Fruit fly (Drosophila melanogaster): ENCODE measurements around the gene CG42590.

DNA sequence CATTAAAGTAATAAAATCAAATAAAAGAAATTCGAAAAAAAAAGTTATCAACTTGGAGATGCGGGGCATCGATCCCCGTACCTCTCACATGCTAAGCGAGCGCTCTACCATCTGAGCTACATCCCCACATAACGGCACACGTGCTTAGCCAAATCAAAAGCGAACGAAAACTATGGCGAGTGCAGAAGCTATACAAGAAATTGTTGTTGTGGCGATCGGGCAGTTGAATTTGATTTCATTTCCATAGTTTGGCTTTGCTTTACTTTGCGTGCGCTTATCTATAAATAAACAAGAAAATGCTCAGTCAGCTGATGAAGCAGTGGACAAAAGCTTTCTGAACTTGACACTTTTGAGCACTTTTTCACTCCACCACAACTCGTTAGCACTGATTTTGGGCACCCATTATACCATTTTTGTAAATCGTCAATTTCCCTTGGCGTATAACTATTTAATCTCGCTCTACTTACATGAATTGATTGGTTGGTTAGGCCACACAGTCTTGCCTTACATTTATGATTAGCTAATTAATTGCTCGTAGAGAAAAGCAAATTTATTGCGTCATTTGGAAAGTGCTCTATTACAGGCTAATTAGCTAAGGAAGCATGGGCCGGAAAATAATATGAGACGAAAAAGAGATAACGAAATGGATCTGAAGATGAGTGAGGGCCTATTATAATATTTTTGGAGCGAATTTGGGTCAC, 40.4 kb downstream of the CG42590 start:
- TF ChIP-seq CG34367 (tag; optimal IDR thresholded peaks at IDR 0.05) (no peak), CG8159 (tag; optimal IDR thresholded peaks at IDR 0.05) (no peak), CG12605 (GFP tag; IDR thresholded peaks at IDR 0.05) (no peak), CG14655 (GFP tag; optimal IDR thresholded peaks at IDR 0.05) (no peak), EcR (GFP tag; optimal IDR thresholded peaks at IDR 0.05) (no peak), Pif1A (GFP tag; optimal IDR thresholded peaks at IDR 0.05) (no peak), CG32121 (GFP tag; IDR thresholded peaks at IDR 0.05) (no peak), CG10348 (GFP tag; IDR thresholded peaks at IDR 0.05) (no peak), fd96Ca (GFP tag; IDR thresholded peaks at IDR 0.05) (no peak), CG17806 (tag; optimal IDR thresholded peaks at IDR 0.05) (no peak), CG8301 (tag; optimal IDR thresholded peaks at IDR 0.05) (no peak), Ets98B (GFP tag; IDR thresholded peaks at IDR 0.05) (no peak; the same call in 1 of the 2 replicates)
